Fruit fly (Drosophila melanogaster) whole organism, embryonic: Measurements from ENCODE around the gene Sry-alpha.

Source experiments
- Antp ChIP-seq: fragments of 200-800 bp; sonication (Bioruptor generic); optimal IDR thresholded peaks from 3 replicates; lab custom pipeline; 2016; ENCODE audit warnings: missing biosample characterization, missing genetic modification characterization
- Atf3 ChIP-seq: fragments of 200-800 bp; sonication (Bioruptor generic); optimal IDR thresholded peaks from 3 replicates; lab custom pipeline; 2016; ENCODE audit warnings: missing biosample characterization, missing genetic modification characterization
- Awh ChIP-seq: fragments of 200-800 bp; sonication (Bioruptor generic); IDR thresholded peaks from 2 replicates; pipeline ENCODE4, ENCODE4 v1.3.6; 2022; ENCODE audit warnings: missing biosample characterization, missing genetic modification characterization
- CG10274 ChIP-seq: fragments of 200-800 bp; sonication (Bioruptor generic); optimal IDR thresholded peaks from 3 replicates; lab custom pipeline; 2017; ENCODE audit warnings: missing biosample characterization, mild to moderate bottlenecking, missing genetic modification characterization
- CG11398 ChIP-seq: fragments of 200-800 bp; sonication (Bioruptor generic); optimal IDR thresholded peaks from 2 replicates; lab custom pipeline; 2016; ENCODE audit warnings: missing biosample characterization, missing genetic modification characterization
- CG11504 ChIP-seq: fragments of 200-800 bp; sonication (Bioruptor generic); optimal IDR thresholded peaks from 3 replicates; lab custom pipeline; 2019; ENCODE audit warnings: missing biosample characterization, mild to moderate bottlenecking, missing genetic modification characterization, moderate library complexity
- CG12391 ChIP-seq: fragments of 200-800 bp; sonication (Bioruptor generic); optimal IDR thresholded peaks from 3 replicates; lab custom pipeline; 2018; ENCODE audit warnings: missing biosample characterization, mild to moderate bottlenecking, missing genetic modification characterization, moderate library complexity
- CG15073 ChIP-seq: fragments of 200-800 bp; sonication (Bioruptor generic); optimal IDR thresholded peaks from 2 replicates; lab custom pipeline; 2016; ENCODE audit warnings: missing biosample characterization, missing genetic modification characterization
- CG17328 ChIP-seq: fragments of 200-800 bp; sonication (Bioruptor generic); IDR thresholded peaks from 2 replicates; pipeline ENCODE4 v1.3.6; 2022; ENCODE audit warnings: missing biosample characterization, missing genetic modification characterization
- CG1832 ChIP-seq: fragments of 200-800 bp; sonication (Bioruptor generic); optimal IDR thresholded peaks from 2 replicates; lab custom pipeline; 2017; ENCODE audit warnings: missing biosample characterization, mild to moderate bottlenecking, missing genetic modification characterization, inconsistent platforms
- CG4424 ChIP-seq: fragments of 200-800 bp; sonication (Bioruptor generic); optimal IDR thresholded peaks from 3 replicates; lab custom pipeline; 2016; ENCODE audit warnings: missing biosample characterization, missing genetic modification characterization
- CG4854 ChIP-seq: fragments of 200-800 bp; sonication (Bioruptor generic); optimal IDR thresholded peaks from 2 replicates; lab custom pipeline; 2016; ENCODE audit warnings: missing biosample characterization, missing genetic modification characterization, inconsistent platforms
- CG5180 ChIP-seq: fragments of 200-800 bp; sonication (Bioruptor generic); optimal IDR thresholded peaks from 3 replicates; lab custom pipeline; 2017; ENCODE audit warnings: missing biosample characterization, missing genetic modification characterization, mild to moderate bottlenecking, moderate library complexity, missing genetic modification reagents
- CG6254 ChIP-seq: fragments of 200-800 bp; sonication (Bioruptor generic); optimal IDR thresholded peaks from 3 replicates; lab custom pipeline; 2017; ENCODE audit warnings: mild to moderate bottlenecking, missing biosample characterization, missing genetic modification reagents, missing genetic modification characterization
- CG7357 ChIP-seq: fragments of 200-800 bp; sonication (Bioruptor generic); IDR thresholded peaks from 3 replicates; pipeline ENCODE4 v1.3.6; 2022; ENCODE audit warnings: missing biosample characterization, missing genetic modification characterization
- CG7987 ChIP-seq: fragments of 200-800 bp; sonication (Bioruptor generic); optimal IDR thresholded peaks from 2 replicates; lab custom pipeline; 2018; ENCODE audit warnings: missing biosample characterization, mild to moderate bottlenecking, missing genetic modification characterization, moderate library complexity
- CG8924 ChIP-seq: fragments of 200-800 bp; optimal IDR thresholded peaks from 3 replicates; lab custom pipeline; 2019; ENCODE audit warnings: missing biosample characterization, mild to moderate bottlenecking, missing genetic modification characterization, moderate library complexity
- CkIIα-i1 ChIP-seq: fragments of 200-800 bp; sonication (Bioruptor generic); IDR thresholded peaks from 2 replicates; pipeline ENCODE4 v1.3.6; 2022; ENCODE audit warnings: missing biosample characterization, missing genetic modification characterization
- CrebB ChIP-seq: fragments of 200-800 bp; sonication (Bioruptor generic); optimal IDR thresholded peaks from 3 replicates; lab custom pipeline; 2018; ENCODE audit warnings: missing biosample characterization, mild to moderate bottlenecking, missing genetic modification characterization
- Dad ChIP-seq: fragments of 200-800 bp; sonication (Bioruptor generic); optimal IDR thresholded peaks from 3 replicates; lab custom pipeline; 2016; ENCODE audit warnings: missing biosample characterization, missing genetic modification characterization
- HLH4C ChIP-seq: fragments of 200-800 bp; sonication (Bioruptor generic); IDR thresholded peaks from 3 replicates; pipeline ENCODE4 v1.3.6; 2022; ENCODE audit warnings: missing biosample characterization, missing genetic modification characterization; ENCODE audit not compliant: partially characterized antibody
- Hr51 ChIP-seq, 2 experiments: fragments of 200-800 bp; sonication (Bioruptor generic); optimal IDR thresholded peaks; 2 replicates in 1 of 2; 3 replicates in 1 of 2; lab custom pipeline; 2016 to 2018; ENCODE audit warnings: missing biosample characterization in 2 of 2, missing genetic modification characterization in 2 of 2, mild to moderate bottlenecking in 1 of 2, moderate library complexity in 1 of 2
- Hr78 ChIP-seq, 2 experiments: fragments of 200-800 bp in 1 of 2; fragments of >200 bp in 1 of 2; sonication (Bioruptor generic) in 1 of 2; optimal IDR thresholded peaks; 2 replicates each; lab custom pipeline; 2017 to 2019; ENCODE audit warnings: missing biosample characterization in 2 of 2, missing genetic modification characterization in 2 of 2, mild to moderate bottlenecking in 1 of 2, moderate library complexity in 1 of 2
- MBD-R2 ChIP-seq: fragments of 200-800 bp; sonication (Bioruptor generic); IDR thresholded peaks from 2 replicates; pipeline ENCODE4 v1.3.6; 2022; ENCODE audit warnings: missing biosample characterization, missing genetic modification characterization
- Mad ChIP-seq: fragments of 200-800 bp; sonication (Bioruptor generic); optimal IDR thresholded peaks from 2 replicates; lab custom pipeline; 2016; ENCODE audit warnings: missing biosample characterization, missing genetic modification characterization
- Meics ChIP-seq: fragments of 200-800 bp; sonication (Bioruptor generic); optimal IDR thresholded peaks from 2 replicates; lab custom pipeline; 2017; ENCODE audit warnings: missing biosample characterization, mild to moderate bottlenecking, missing genetic modification characterization
- Stat92E ChIP-seq, 3 experiments: fragments of >200 bp in 2 of 3; fragments of 200-800 bp in 1 of 3; sonication (Bioruptor generic) in 1 of 3; optimal IDR thresholded peaks; 2 replicates each; lab custom pipeline; 2017 to 2019; ENCODE audit warnings: missing biosample characterization in 3 of 3, missing genetic modification characterization in 3 of 3, mild to moderate bottlenecking in 1 of 3, moderate library complexity in 1 of 3
- Tbp ChIP-seq: fragments of >200 bp; optimal IDR thresholded peaks from 2 replicates; lab custom pipeline; 2018; ENCODE audit warnings: missing biosample characterization, missing genetic modification characterization
- ash1 ChIP-seq: fragments of 200-800 bp; sonication (Bioruptor generic); optimal IDR thresholded peaks from 2 replicates; lab custom pipeline; 2018; ENCODE audit warnings: missing biosample characterization, mild to moderate bottlenecking, missing genetic modification characterization
- az2 ChIP-seq: fragments of 200-800 bp; sonication (Bioruptor generic); optimal IDR thresholded peaks from 3 replicates; lab custom pipeline; 2016; ENCODE audit warnings: missing biosample characterization, missing genetic modification characterization
- bab2 ChIP-seq: fragments of 200-800 bp; sonication (Bioruptor generic); optimal IDR thresholded peaks from 2 replicates; lab custom pipeline; 2016; ENCODE audit warnings: missing biosample characterization, missing genetic modification characterization
- bbx ChIP-seq: fragments of 200-800 bp; sonication (Bioruptor generic); IDR thresholded peaks from 2 replicates; pipeline ENCODE4 v1.3.6; 2022; ENCODE audit warnings: missing biosample characterization, missing genetic modification characterization; ENCODE audit not compliant: partially characterized antibody
- bigmax ChIP-seq: fragments of 200-800 bp; sonication (Bioruptor generic); optimal IDR thresholded peaks from 2 replicates; lab custom pipeline; 2018; ENCODE audit warnings: missing biosample characterization, mild to moderate bottlenecking, missing genetic modification characterization
- bowl ChIP-seq: fragments of 200-800 bp; sonication (Bioruptor generic); IDR thresholded peaks from 2 replicates; pipeline ENCODE4 v1.3.6; 2022; ENCODE audit warnings: missing biosample characterization, missing genetic modification characterization
- ci ChIP-seq: fragments of 200-800 bp; sonication (Bioruptor generic); IDR thresholded peaks from 3 replicates; pipeline ENCODE4 v1.3.6; 2022; ENCODE audit warnings: missing biosample characterization, missing genetic modification characterization
- gcm ChIP-seq: fragments of 200-800 bp; sonication (Bioruptor generic); optimal IDR thresholded peaks from 2 replicates; lab custom pipeline; 2019; ENCODE audit warnings: missing biosample characterization, mild to moderate bottlenecking, missing genetic modification characterization, moderate library complexity
- grn ChIP-seq: fragments of 200-800 bp; sonication (Bioruptor generic); optimal IDR thresholded peaks from 3 replicates; lab custom pipeline; 2017; ENCODE audit warnings: missing biosample characterization, missing genetic modification characterization
- jigr1 ChIP-seq: fragments of 200-800 bp; sonication (Bioruptor generic); IDR thresholded peaks from 3 replicates; pipeline ENCODE4 v1.3.6; 2022; ENCODE audit warnings: missing biosample characterization, missing genetic modification characterization
- ken ChIP-seq: fragments of 200-800 bp; sonication (Bioruptor generic); IDR thresholded peaks from 3 replicates; pipeline ENCODE4 v1.3.6; 2022; ENCODE audit warnings: missing biosample characterization, missing genetic modification characterization
- lab ChIP-seq: fragments of 200-800 bp; sonication (Bioruptor generic); optimal IDR thresholded peaks from 3 replicates; lab custom pipeline; 2017; ENCODE audit warnings: missing biosample characterization, missing genetic modification characterization, mild to moderate bottlenecking, moderate library complexity, missing genetic modification reagents
- org-1 ChIP-seq: fragments of 200-800 bp; sonication (Bioruptor generic); optimal IDR thresholded peaks from 2 replicates; lab custom pipeline; 2017; ENCODE audit warnings: missing biosample characterization, missing genetic modification characterization
- otp ChIP-seq: fragments of 200-800 bp; sonication (Bioruptor generic); IDR thresholded peaks from 3 replicates; pipeline ENCODE4, ENCODE4 v1.3.6; 2022; ENCODE audit warnings: missing biosample characterization, missing genetic modification characterization
- pfk ChIP-seq: fragments of 200-800 bp; sonication (Bioruptor generic); optimal IDR thresholded peaks from 2 replicates; lab custom pipeline; 2018; ENCODE audit warnings: missing biosample characterization, mild to moderate bottlenecking, missing genetic modification characterization, moderate library complexity
- seq ChIP-seq: fragments of 200-800 bp; sonication (Bioruptor generic); IDR thresholded peaks from 2 replicates; pipeline ENCODE4 v1.3.6; 2022; ENCODE audit warnings: missing biosample characterization, missing genetic modification characterization
- slbo ChIP-seq: fragments of 200-800 bp; sonication (Bioruptor generic); IDR thresholded peaks from 2 replicates; pipeline ENCODE4 v1.3.6; 2022; ENCODE audit warnings: missing biosample characterization, missing genetic modification characterization
- ssp ChIP-seq: fragments of 200-800 bp; sonication (Bioruptor generic); IDR thresholded peaks from 2 replicates; pipeline ENCODE4 v1.3.6; 2022; ENCODE audit warnings: missing biosample characterization, missing genetic modification characterization
- toy ChIP-seq: fragments of 200-800 bp; sonication (Bioruptor generic); IDR thresholded peaks from 2 replicates; pipeline ENCODE4 v1.3.6; 2022; ENCODE audit warnings: missing biosample characterization, missing genetic modification characterization
- zen ChIP-seq: fragments of 200-800 bp; sonication (Bioruptor generic); optimal IDR thresholded peaks from 3 replicates; lab custom pipeline; 2018; ENCODE audit warnings: missing biosample characterization, mild to moderate bottlenecking, missing genetic modification characterization, moderate library complexity
- zen2 ChIP-seq: fragments of 200-800 bp; sonication (Bioruptor generic); IDR thresholded peaks from 3 replicates; pipeline ENCODE4 v1.3.6; 2022; ENCODE audit warnings: missing biosample characterization, missing genetic modification characterization; ENCODE audit not compliant: partially characterized antibody
- zfh2 ChIP-seq: fragments of 200-800 bp; sonication (Bioruptor generic); optimal IDR thresholded peaks from 2 replicates; lab custom pipeline; 2016; ENCODE audit warnings: missing biosample characterization, missing genetic modification characterization

Sry-alpha gene

DNA sequence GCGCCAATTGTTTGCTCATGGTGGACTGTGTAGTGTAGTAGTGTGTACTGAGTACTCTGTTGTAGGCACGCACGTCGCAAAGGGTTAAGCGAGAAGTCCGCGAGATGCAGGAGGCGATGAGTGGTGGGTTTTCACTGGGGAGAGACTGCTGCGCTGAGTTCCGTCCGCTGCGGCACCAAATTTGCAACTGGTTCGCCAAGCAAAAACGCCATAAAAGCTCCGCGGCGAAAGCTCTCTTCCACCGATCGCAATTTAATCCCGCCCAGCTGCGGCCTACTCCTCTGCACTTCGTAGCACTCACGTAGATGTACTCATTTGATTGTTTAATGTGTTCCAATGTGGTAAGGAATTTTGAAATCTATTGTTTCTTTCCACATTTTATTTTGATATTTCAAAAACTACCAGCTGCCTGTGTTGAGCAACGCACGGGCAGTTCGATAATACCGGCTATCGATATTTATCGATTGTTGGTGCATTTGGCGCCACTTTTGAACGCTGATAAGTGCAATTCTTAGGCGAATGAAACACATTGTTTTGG lies 24.5 kb upstream of the Sry-alpha start, which contains the start of gene CG7920 (continued):
- TF ChIP-seq pfk (GFP tag; lab: Kevin White, UChicago) (no peak), toy (no peak), CG8924 (peak; percentile 8), gcm (peak; percentile 4), bowl (no peak), CG10274 (GFP tag; lab: Kevin White, UChicago) (peak; percentile 16), ci (GFP tag; lab: Robert Waterston, UW) (peak; percentile 48; the same call in 2 of the 3 replicates), bigmax (GFP tag; lab: Kevin White, UChicago) (no peak), Awh (no peak), zen (tag; lab: Kevin White, UChicago) (no peak), lab (GFP tag; lab: Kevin White, UChicago) (peak; percentile 49), Stat92E (GFP tag; optimal IDR thresholded peaks at IDR 0.05; lab: Kevin White, UChicago) (peak in 1 of 3 experiments; percentile 9), CG1832 (GFP tag; lab: Kevin White, UChicago) (no peak), Tbp (no peak), CG4854 (GFP tag; lab: Kevin White, UChicago) (no peak), zen2 (GFP tag; lab: Robert Waterston, UW) (peak; percentile 44; the same call in 1 of the 3 replicates), CG17328 (no peak), CG7987 (GFP tag; lab: Kevin White, UChicago) (peak; percentile 0), CG5180 (no peak), Hr51 (GFP tag; optimal IDR thresholded peaks at IDR 0.05; lab: Kevin White, UChicago) (no peak), seq (GFP tag; lab: Robert Waterston, UW) (no peak), CkIIα-i1 (GFP tag; lab: Robert Waterston, UW) (no peak), grn (no peak), ash1 (GFP tag; lab: Kevin White, UChicago) (no peak), CG11398 (GFP tag; lab: Kevin White, UChicago) (no peak), az2 (GFP tag; lab: Kevin White, UChicago) (no peak), Antp (GFP tag; lab: Kevin White, UChicago) (no peak), CG12391 (tag; lab: Kevin White, UChicago) (no peak), MBD-R2 (GFP tag; lab: Robert Waterston, UW) (peak; percentile 29; the same call in 1 of the 2 replicates), Mad (GFP tag; lab: Kevin White, UChicago) (no peak), slbo (GFP tag; lab: Robert Waterston, UW) (peak; percentile 22; the same call in 1 of the 2 replicates), CG7357 (GFP tag; lab: Robert Waterston, UW) (no peak), CG11504 (tag; lab: Kevin White, UChicago) (no peak), otp (no peak), Atf3 (no peak), CG15073 (GFP tag; lab: Kevin White, UChicago) (no peak), ssp (GFP tag; lab: Robert Waterston, UW) (no peak), jigr1 (GFP tag; lab: Robert Waterston, UW) (no peak), bab2 (GFP tag; lab: Kevin White, UChicago) (no peak), CG4424 (GFP tag; lab: Kevin White, UChicago) (peak; percentile 20), zfh2 (peak; percentile 51), CG6254 (GFP tag; lab: Kevin White, UChicago) (no peak), HLH4C (peak; percentile 71), Dad (GFP tag; lab: Kevin White, UChicago) (no peak), Hr78 (GFP tag; optimal IDR thresholded peaks at IDR 0.05; lab: Kevin White, UChicago) (no peak), CrebB (peak; percentile 41), ken (GFP tag; lab: Robert Waterston, UW) (no peak), org-1 (GFP tag; lab: Kevin White, UChicago) (no peak), Meics (GFP tag; lab: Kevin White, UChicago) (peak; percentile 14), bbx (GFP tag; lab: Robert Waterston, UW) (peak; percentile 61)
